Worm (Caenorhabditis elegans) whole organism, mixed stage, embryonic: ENCODE results near the gene F35F10.7.

Source experiments
- M03D4.4 ChIP-seq: sonication (generic microtip); optimal IDR thresholded peaks from 2 replicates; lab custom pipeline; 2017; ENCODE audit warnings: mild to moderate bottlenecking, missing genetic modification characterization, missing compliant biosample characterization
- bed-3 ChIP-seq: fragments of 200-800 bp; sonication (Bioruptor generic); optimal IDR thresholded peaks from 3 replicates; lab custom pipeline; 2018; ENCODE audit warnings: mild to moderate bottlenecking, missing genetic modification characterization, moderate library complexity, missing compliant biosample characterization
- blmp-1 ChIP-seq: fragments of 150-350 bp; optimal IDR thresholded peaks from 2 replicates; lab custom pipeline; 2014; ENCODE audit warnings: missing biosample characterization, missing genetic modification characterization
- ceh-39 ChIP-seq: fragments of 150-350 bp; optimal IDR thresholded peaks from 2 replicates; lab custom pipeline; 2014; ENCODE audit warnings: missing biosample characterization, missing genetic modification characterization
- ceh-43 ChIP-seq: fragments of 200-800 bp; sonication (Bioruptor generic); optimal IDR thresholded peaks from 2 replicates; lab custom pipeline; 2018; ENCODE audit warnings: mild to moderate bottlenecking, missing genetic modification characterization, moderate library complexity, missing compliant biosample characterization
- ceh-83 ChIP-seq: fragments of 200-800 bp; sonication (Bioruptor generic); optimal IDR thresholded peaks from 2 replicates; lab custom pipeline; 2018; ENCODE audit warnings: mild to moderate bottlenecking, missing genetic modification characterization, missing compliant biosample characterization
- ces-1 ChIP-seq: fragments of 150-350 bp; optimal IDR thresholded peaks from 2 replicates; lab custom pipeline; 2014; ENCODE audit warnings: missing biosample characterization, missing genetic modification reagents, missing genetic modification characterization
- cnd-1 ChIP-seq: fragments of 200-800 bp; sonication (Bioruptor generic); optimal IDR thresholded peaks from 2 replicates; lab custom pipeline; 2018; ENCODE audit warnings: mild to moderate bottlenecking, missing genetic modification characterization, missing compliant biosample characterization
- drap-1 ChIP-seq: fragments of 200-800 bp; sonication (Bioruptor generic); optimal IDR thresholded peaks from 3 replicates; lab custom pipeline; 2018; ENCODE audit warnings: mild to moderate bottlenecking, missing genetic modification characterization, missing compliant biosample characterization
- elt-1 ChIP-seq: sonication (generic microtip); optimal IDR thresholded peaks from 2 replicates; lab custom pipeline; 2017; ENCODE audit warnings: missing genetic modification characterization, mild to moderate bottlenecking, missing compliant biosample characterization, antibody characterized with exemption, moderate library complexity, borderline replicate concordance; ENCODE audit not compliant: insufficient read depth
- elt-3 ChIP-seq: fragments of 150-350 bp; optimal IDR thresholded peaks from 2 replicates; lab custom pipeline; 2014; ENCODE audit warnings: missing biosample characterization, missing genetic modification characterization
- ham-2 ChIP-seq: fragments of 200-800 bp; sonication (Bioruptor generic); optimal IDR thresholded peaks from 2 replicates; lab custom pipeline; 2018; ENCODE audit warnings: mild to moderate bottlenecking, missing genetic modification characterization, missing compliant biosample characterization
- hlh-1 ChIP-seq: fragments of 150-350 bp; optimal IDR thresholded peaks from 2 replicates; lab custom pipeline; 2014; ENCODE audit warnings: missing biosample characterization, missing genetic modification reagents, missing genetic modification characterization
- lin-13 ChIP-seq: fragments of 150-350 bp; optimal IDR thresholded peaks from 2 replicates; lab custom pipeline; 2014; ENCODE audit warnings: missing biosample characterization, missing genetic modification characterization
- lin-32 ChIP-seq: fragments of 200-800 bp; sonication (Bioruptor generic); optimal IDR thresholded peaks from 2 replicates; lab custom pipeline; 2018; ENCODE audit warnings: mild to moderate bottlenecking, missing genetic modification characterization, missing compliant biosample characterization
- lsy-2 ChIP-seq: fragments of 150-350 bp; optimal IDR thresholded peaks from 2 replicates; lab custom pipeline; 2014; ENCODE audit warnings: missing biosample characterization, missing genetic modification characterization
- mab-5 ChIP-seq: fragments of 150-350 bp; optimal IDR thresholded peaks from 2 replicates; lab custom pipeline; 2014; ENCODE audit warnings: missing biosample characterization, missing genetic modification characterization
- mep-1 ChIP-seq: fragments of 150-350 bp; optimal IDR thresholded peaks from 2 replicates; lab custom pipeline; 2017; ENCODE audit warnings: missing biosample characterization, missing genetic modification reagents, missing genetic modification characterization, inconsistent platforms
- mls-2 ChIP-seq: sonication (generic microtip); optimal IDR thresholded peaks from 2 replicates; lab custom pipeline; 2016; ENCODE audit warnings: mild to moderate bottlenecking, missing genetic modification characterization, moderate library complexity, missing compliant biosample characterization
- nhr-12 ChIP-seq: fragments of 150-350 bp; optimal IDR thresholded peaks from 2 replicates; lab custom pipeline; 2014; ENCODE audit warnings: missing biosample characterization, missing genetic modification characterization
- nhr-2 ChIP-seq: fragments of 150-350 bp; optimal IDR thresholded peaks from 2 replicates; lab custom pipeline; 2014; ENCODE audit warnings: missing biosample characterization, missing genetic modification characterization
- nhr-237 ChIP-seq: fragments of 150-350 bp; optimal IDR thresholded peaks from 2 replicates; lab custom pipeline; 2014; ENCODE audit warnings: missing biosample characterization, missing genetic modification characterization
- nhr-28 ChIP-seq: fragments of 150-350 bp; optimal IDR thresholded peaks from 2 replicates; lab custom pipeline; 2014; ENCODE audit warnings: missing biosample characterization, missing genetic modification characterization
- nhr-76 ChIP-seq: sonication (generic microtip); optimal IDR thresholded peaks from 2 replicates; lab custom pipeline; 2017; ENCODE audit warnings: missing biosample characterization, missing genetic modification characterization
- pha-4 ChIP-seq: fragments of 150-350 bp; optimal IDR thresholded peaks from 2 replicates; lab custom pipeline; 2018; ENCODE audit warnings: missing biosample characterization, missing genetic modification reagents, missing genetic modification characterization
- sem-2 ChIP-seq: fragments of 200-800 bp; sonication (Bioruptor generic); optimal IDR thresholded peaks from 2 replicates; lab custom pipeline; 2018; ENCODE audit warnings: mild to moderate bottlenecking, missing genetic modification characterization, missing compliant biosample characterization
- sptf-1 ChIP-seq: sonication (generic microtip); optimal IDR thresholded peaks from 2 replicates; lab custom pipeline; 2017; ENCODE audit warnings: mild to moderate bottlenecking, missing genetic modification characterization, moderate library complexity, missing compliant biosample characterization
- tbx-8 ChIP-seq: fragments of 200-800 bp; sonication (Bioruptor generic); optimal IDR thresholded peaks from 2 replicates; lab custom pipeline; 2018; ENCODE audit warnings: mild to moderate bottlenecking, missing genetic modification characterization, moderate library complexity, missing compliant biosample characterization
- unc-120 ChIP-seq: sonication (generic microtip); optimal IDR thresholded peaks from 2 replicates; lab custom pipeline; 2017; ENCODE audit warnings: missing genetic modification characterization, missing compliant biosample characterization; ENCODE audit not compliant: poor library complexity, severe bottlenecking
- unc-39 ChIP-seq: fragments of 150-350 bp; optimal IDR thresholded peaks from 2 replicates; lab custom pipeline; 2014; ENCODE audit warnings: missing biosample characterization, missing genetic modification characterization
- unc-62 ChIP-seq: fragments of 150-350 bp; optimal IDR thresholded peaks from 2 replicates; lab custom pipeline; 2014; ENCODE audit warnings: missing biosample characterization, missing genetic modification reagents, missing genetic modification characterization
- zip-8 ChIP-seq: fragments of 150-350 bp; optimal IDR thresholded peaks from 2 replicates; lab custom pipeline; 2014; ENCODE audit warnings: missing biosample characterization, missing genetic modification characterization
- ztf-11 ChIP-seq: fragments of 150-350 bp; optimal IDR thresholded peaks from 2 replicates; lab custom pipeline; 2014; ENCODE audit warnings: missing biosample characterization, missing genetic modification characterization

Gene F35F10.7

DNA sequence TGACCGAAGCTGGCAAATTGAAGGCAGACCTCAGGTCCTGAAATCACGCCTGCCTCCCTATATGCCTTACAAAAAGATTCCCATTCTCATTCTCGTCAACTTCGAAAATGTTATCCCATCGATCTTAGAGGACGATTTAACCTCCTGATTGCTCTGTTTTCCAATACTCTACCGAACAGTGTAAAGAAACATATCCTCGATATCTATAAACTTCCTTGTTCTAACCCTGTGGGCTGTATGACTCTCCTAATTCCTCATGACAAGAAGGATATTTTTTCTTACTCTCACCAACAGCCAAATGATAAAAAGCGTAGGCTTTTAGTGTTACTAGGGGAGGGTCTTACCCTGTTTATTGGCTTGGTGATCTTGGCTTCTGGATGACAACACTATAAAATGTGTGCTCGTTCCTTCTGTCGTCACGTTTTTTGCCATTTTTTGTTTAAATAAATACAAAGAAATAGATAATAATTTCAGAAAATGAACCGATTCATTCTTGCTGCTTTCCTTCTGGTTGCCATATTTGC lies 13.6 kb downstream of the F35F10.7 start, which contains the start of gene T28A11.4:
TSS of gene T28A11.4 (plus strand) at position 474 of the 524 bp plus-strand sequence.
- TF ChIP-seq sptf-1: no peak
- TF ChIP-seq ces-1: no peak
- no peak for TF ChIP-seq elt-1 (tag; lab: Kevin White, UChicago)
- TF ChIP-seq lin-32: no peak
- no peak for TF ChIP-seq nhr-237 (tag; lab: Kevin White, UChicago)
- TF ChIP-seq elt-3 (tag; lab: Kevin White, UChicago): no peak
- no peak for TF ChIP-seq ceh-43 (GFP tag; lab: Kevin White, UChicago)
- TF ChIP-seq ceh-83 (GFP tag; lab: Kevin White, UChicago): no peak
- TF ChIP-seq tbx-8: no peak
- TF ChIP-seq nhr-28: no peak
- no peak for TF ChIP-seq unc-62 (GFP tag; lab: Kevin White, UChicago)
- no peak for TF ChIP-seq ceh-39
- TF ChIP-seq sem-2: no peak
- no peak for TF ChIP-seq nhr-12 (tag; lab: Kevin White, UChicago)
- TF ChIP-seq bed-3 (GFP tag; lab: Kevin White, UChicago): no peak
- no peak for TF ChIP-seq nhr-76 (tag; lab: Kevin White, UChicago)
- TF ChIP-seq M03D4.4 (tag; lab: Kevin White, UChicago): no peak
- TF ChIP-seq blmp-1 (tag; lab: Kevin White, UChicago): no peak

DNA sequence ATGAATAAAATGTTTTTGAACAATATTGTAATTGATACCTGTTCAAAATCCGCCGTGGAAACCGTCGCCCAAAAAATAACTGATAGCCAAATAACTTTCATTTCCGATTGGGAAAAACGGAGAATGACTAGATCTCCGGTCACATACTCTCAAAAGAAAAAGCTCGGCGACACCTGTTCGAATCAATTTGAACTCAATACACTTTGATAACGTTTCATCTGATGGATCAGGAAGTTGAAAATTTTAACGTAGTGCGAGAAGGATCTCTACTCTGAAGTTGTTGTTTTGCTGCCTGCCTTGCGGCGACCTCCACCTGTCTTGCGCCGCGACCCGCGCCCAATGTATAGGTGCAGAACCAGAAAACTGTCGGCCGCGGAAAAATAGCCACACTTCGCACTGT lies 14.1 kb downstream of the F35F10.7 start, which contains the start of gene T28A11.20:
TSS of gene T28A11.20 (minus strand) at position 101 of the 400 bp plus-strand sequence.
- TF ChIP-seq M03D4.4 (tag; lab: Kevin White, UChicago) (no peak), bed-3 (GFP tag; lab: Kevin White, UChicago) (no peak), elt-1 (tag; lab: Kevin White, UChicago) (no peak), lin-32 (no peak), ceh-39 (no peak), sptf-1 (no peak), pha-4 (no peak), drap-1 (no peak), unc-62 (GFP tag; lab: Kevin White, UChicago) (no peak), lsy-2 (no peak), mls-2 (no peak), nhr-76 (tag; lab: Kevin White, UChicago) (no peak), nhr-2 (tag; lab: Kevin White, UChicago) (no peak), unc-39 (tag; lab: Kevin White, UChicago) (no peak), sem-2 (no peak), blmp-1 (tag; lab: Kevin White, UChicago) (no peak), unc-120 (tag; lab: Kevin White, UChicago) (no peak), hlh-1 (tag; lab: Kevin White, UChicago) (no peak), cnd-1 (tag; lab: Kevin White, UChicago) (no peak), ceh-83 (GFP tag; lab: Kevin White, UChicago) (no peak)

DNA sequence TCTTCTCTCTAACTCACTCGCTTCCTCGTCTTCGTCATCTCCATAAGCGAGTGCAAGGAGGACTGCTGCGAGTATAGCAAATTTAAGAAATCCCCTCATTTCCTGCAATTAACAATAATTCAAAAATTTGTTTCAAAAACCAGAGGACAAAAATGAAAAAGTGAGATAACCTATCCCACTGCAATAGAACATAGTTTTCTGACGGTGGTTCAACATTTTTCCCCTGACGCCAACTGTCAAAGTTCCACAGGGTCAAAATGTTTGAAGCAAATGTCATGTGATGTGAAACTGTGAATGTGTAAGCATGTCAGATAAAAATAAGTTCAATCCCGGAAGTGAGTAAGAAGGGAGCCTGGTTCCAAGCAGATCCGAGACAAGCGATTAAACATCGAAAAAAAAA lies 17.8 kb downstream of the F35F10.7 start, which contains the start of gene T28A11.19:
TSS of gene T28A11.19 (minus strand) at position 108 of the 400 bp plus-strand sequence.
- TF ChIP-seq mab-5 (tag; lab: Kevin White, UChicago): no peak
- no peak for TF ChIP-seq ceh-43 (GFP tag; lab: Kevin White, UChicago)
- no peak for TF ChIP-seq sem-2
- no peak for TF ChIP-seq ham-2 (GFP tag; lab: Kevin White, UChicago)
- TF ChIP-seq sptf-1: no peak
- TF ChIP-seq elt-3 (tag; lab: Kevin White, UChicago): no peak
- TF ChIP-seq hlh-1 (tag; lab: Kevin White, UChicago): no peak
- no peak for TF ChIP-seq ceh-39
- no peak for TF ChIP-seq mep-1 (tag; lab: Kevin White, UChicago)

DNA sequence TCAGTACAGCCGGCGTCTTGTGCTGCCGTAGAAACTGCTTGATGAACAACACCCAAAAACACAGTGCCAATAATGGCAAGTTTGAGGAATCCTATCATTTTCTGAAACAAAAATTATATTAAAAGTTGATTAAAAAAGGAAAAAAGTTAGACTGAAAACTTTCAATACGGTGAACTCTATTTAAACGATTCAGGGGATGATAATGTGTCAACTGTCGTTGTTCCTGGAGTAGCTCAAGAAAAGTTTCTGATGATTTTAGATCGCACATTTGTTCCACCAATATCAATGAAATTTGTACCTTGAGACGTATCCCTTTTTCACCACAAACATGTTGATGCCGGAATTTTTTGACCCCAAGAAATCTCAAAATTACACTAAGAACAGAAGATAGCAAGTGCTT lies 19.3 kb downstream of the F35F10.7 start, which contains the start of gene T28A11.18:
TSS of gene T28A11.18 (minus strand) at position 101 of the 400 bp plus-strand sequence.
- no peak for TF ChIP-seq blmp-1 (tag; lab: Kevin White, UChicago)
- no peak for TF ChIP-seq lin-32
- TF ChIP-seq unc-62 (GFP tag; lab: Kevin White, UChicago): no peak
- TF ChIP-seq ces-1: no peak
- TF ChIP-seq elt-1 (tag; lab: Kevin White, UChicago): no peak
- no peak for TF ChIP-seq lin-13 (tag; lab: Kevin White, UChicago)
- TF ChIP-seq nhr-28: no peak
- TF ChIP-seq zip-8: no peak
- TF ChIP-seq ham-2 (GFP tag; lab: Kevin White, UChicago): no peak
- TF ChIP-seq unc-39 (tag; lab: Kevin White, UChicago): no peak
- no peak for TF ChIP-seq ceh-43 (GFP tag; lab: Kevin White, UChicago)
- TF ChIP-seq ztf-11 (tag; lab: Kevin White, UChicago): no peak
- no peak for TF ChIP-seq pha-4
- TF ChIP-seq hlh-1 (tag; lab: Kevin White, UChicago): no peak
- TF ChIP-seq sptf-1: no peak
